Worm (Caenorhabditis elegans): ENCODE results near the gene C15C8.8.

C15C8.8 gene

ce11 chrV:12760913-12761312 is 8.6 kb upstream of the C15C8.8 start, which contains the start of gene F18E2.15:
TSS of gene F18E2.15 (minus strand) at chrV:12761013.
- TF ChIP-seq sma-3 (GFP tag; optimal IDR thresholded peaks at IDR 0.05) (no peak), Y55F3AM.14 (GFP tag; optimal IDR thresholded peaks at IDR 0.05) (no peak), sma-9 (GFP tag; optimal IDR thresholded peaks at IDR 0.05) (no peak), sma-9 (tag; optimal IDR thresholded peaks at IDR 0.05) (no peak), unc-55 (GFP tag; optimal IDR thresholded peaks at IDR 0.05) (no peak), unc-39 (tag; optimal IDR thresholded peaks at IDR 0.05) (no peak), lin-13 (GFP tag; optimal IDR thresholded peaks at IDR 0.05) (no peak), egl-27 (tag; optimal IDR thresholded peaks at IDR 0.05) (no peak), nhr-23 (tag; optimal IDR thresholded peaks at IDR 0.05) (no peak), nhr-237 (tag; optimal IDR thresholded peaks at IDR 0.05) (no peak), sem-4 (tag; optimal IDR thresholded peaks at IDR 0.05) (no peak), elt-3 (tag; optimal IDR thresholded peaks at IDR 0.05) (no peak), crh-2 (tag; optimal IDR thresholded peaks at IDR 0.05) (no peak), nhr-10 (tag; optimal IDR thresholded peaks at IDR 0.05) (no peak), lin-39 (tag; optimal IDR thresholded peaks at IDR 0.05) (no peak), nhr-77 (tag; optimal IDR thresholded peaks at IDR 0.05) (no peak), ztf-1 (GFP tag; conservative IDR thresholded peaks at IDR 0.05) (no peak), alr-1 (tag; optimal IDR thresholded peaks at IDR 0.05) (no peak)

DNA sequence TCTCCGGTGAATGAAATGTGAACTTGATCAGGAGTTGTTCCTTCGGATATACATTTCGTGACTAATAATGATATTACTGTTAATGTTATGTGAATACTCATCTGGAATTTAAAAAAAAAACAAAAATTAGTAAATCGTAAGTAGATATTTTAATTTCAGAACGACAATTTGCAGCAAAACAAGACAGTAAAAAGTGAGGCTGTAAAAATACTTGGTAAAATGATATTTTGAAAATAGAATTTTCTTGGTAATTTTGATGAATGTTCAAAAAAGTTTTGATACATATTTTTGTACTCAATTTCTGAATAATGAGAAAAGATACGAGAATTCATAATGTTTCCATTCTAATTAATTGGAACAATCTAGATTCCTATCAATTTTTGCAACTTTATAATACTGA is 7.4 kb upstream of the C15C8.8 start, which contains the start of gene papl-1:
papl-1 (minus strand) TSS at position 101 of the 400 bp plus-strand sequence.
- no peak for TF ChIP-seq snpc-4 (tag; optimal IDR thresholded peaks at IDR 0.05)
- no peak for TF ChIP-seq ztf-4 (tag; optimal IDR thresholded peaks at IDR 0.05)
- TF ChIP-seq nhr-25 (tag; optimal IDR thresholded peaks at IDR 0.05): no peak
- TF ChIP-seq unc-55 (GFP tag; optimal IDR thresholded peaks at IDR 0.05): no peak
- TF ChIP-seq nhr-12 (tag; optimal IDR thresholded peaks at IDR 0.05): no peak
- no peak for TF ChIP-seq dmd-4 (tag; optimal IDR thresholded peaks at IDR 0.05)
- TF ChIP-seq blmp-1 (tag; optimal IDR thresholded peaks at IDR 0.05; ENCODE audit: insufficient read depth): no peak
- no peak for TF ChIP-seq unc-39 (tag; optimal IDR thresholded peaks at IDR 0.05)
- no peak for TF ChIP-seq skn-1 (tag; optimal IDR thresholded peaks at IDR 0.05)
- TF ChIP-seq ama-1 (optimal IDR thresholded peaks at IDR 0.05): no peak
- TF ChIP-seq ztf-11 (tag; optimal IDR thresholded peaks at IDR 0.05): no peak
- no peak for TF ChIP-seq ceh-16 (tag; optimal IDR thresholded peaks at IDR 0.05)
- no peak for TF ChIP-seq aly-2 (tag; optimal IDR thresholded peaks at IDR 0.05)
- no peak for TF ChIP-seq lin-13 (GFP tag; optimal IDR thresholded peaks at IDR 0.05)

ce11 chrV:12754839-12755238 is 2.5 kb upstream of the C15C8.8 start, which contains the start of gene gpa-13:
TSS of gene gpa-13 (minus strand) at chrV:12754939.
- no peak for TF ChIP-seq nhr-10 (tag; optimal IDR thresholded peaks at IDR 0.05)
- no peak for TF ChIP-seq nhr-6 (tag; optimal IDR thresholded peaks at IDR 0.05)
- TF ChIP-seq lin-13 (GFP tag; optimal IDR thresholded peaks at IDR 0.05): no peak
- TF ChIP-seq alr-1 (tag; optimal IDR thresholded peaks at IDR 0.05): no peak
- no peak for TF ChIP-seq ama-1 (optimal IDR thresholded peaks at IDR 0.05)
- no peak for TF ChIP-seq Y55F3AM.14 (GFP tag; optimal IDR thresholded peaks at IDR 0.05)
- TF ChIP-seq nhr-11 (tag; optimal IDR thresholded peaks at IDR 0.05): no peak
- no peak for TF ChIP-seq nhr-25 (tag; optimal IDR thresholded peaks at IDR 0.05)
- no peak for TF ChIP-seq nhr-12 (tag; optimal IDR thresholded peaks at IDR 0.05)
- no peak for TF ChIP-seq zag-1 (tag; optimal IDR thresholded peaks at IDR 0.05)
- TF ChIP-seq elt-3 (tag; optimal IDR thresholded peaks at IDR 0.05): no peak
- TF ChIP-seq dmd-4 (tag; optimal IDR thresholded peaks at IDR 0.05): no peak
- no peak for TF ChIP-seq F13H6.1 (tag; optimal IDR thresholded peaks at IDR 0.05)
- no peak for TF ChIP-seq blmp-1 (tag; optimal IDR thresholded peaks at IDR 0.05; ENCODE audit: insufficient read depth)
- no peak for TF ChIP-seq peb-1 (tag; optimal IDR thresholded peaks at IDR 0.05)
- TF ChIP-seq sma-3 (GFP tag; optimal IDR thresholded peaks at IDR 0.05): no peak
- TF ChIP-seq nhr-237 (tag; optimal IDR thresholded peaks at IDR 0.05): no peak

- no peak for TF ChIP-seq snpc-4 (tag; optimal IDR thresholded peaks at IDR 0.05)
- no peak for TF ChIP-seq crh-2 (tag; optimal IDR thresholded peaks at IDR 0.05)
- no peak for TF ChIP-seq ztf-11 (tag; optimal IDR thresholded peaks at IDR 0.05)
- TF ChIP-seq nhr-77 (tag; optimal IDR thresholded peaks at IDR 0.05): no peak
- no peak for TF ChIP-seq egl-27 (tag; optimal IDR thresholded peaks at IDR 0.05)
- TF ChIP-seq zag-1 (tag; optimal IDR thresholded peaks at IDR 0.05): no peak
- TF ChIP-seq skn-1 (tag; optimal IDR thresholded peaks at IDR 0.05): no peak
Observed at ce11 chrV:12751495-12752050, 734 bp downstream of the C15C8.8 start, which contains the start of gene C15C8.6. TSS of gene C15C8.6 (minus strand) at chrV:12751545.

DNA sequence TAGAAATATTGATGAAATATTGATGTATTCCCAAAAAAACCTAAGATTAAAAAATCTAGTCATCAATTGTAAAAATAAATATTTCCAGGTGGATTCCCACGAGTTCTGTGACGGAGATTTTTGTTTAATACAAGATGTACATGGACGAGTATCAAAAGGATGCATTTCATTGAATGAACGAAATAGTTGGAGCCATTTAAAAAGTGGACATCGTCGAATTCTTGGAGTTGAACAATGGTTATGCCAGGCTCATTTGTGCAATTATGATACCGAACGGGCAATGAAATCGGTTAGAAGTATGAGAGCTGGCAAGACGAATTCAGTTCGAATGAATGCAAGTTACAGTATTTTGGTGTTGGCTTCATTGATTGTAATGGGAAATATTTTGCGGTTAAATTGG is 2.7 kb downstream of the C15C8.8 start:
- TF ChIP-seq unc-55 (GFP tag; optimal IDR thresholded peaks at IDR 0.05): no peak
- no peak for TF ChIP-seq ztf-1 (GFP tag; conservative IDR thresholded peaks at IDR 0.05)
- no peak for TF ChIP-seq zag-1 (tag; optimal IDR thresholded peaks at IDR 0.05)
- no peak for TF ChIP-seq lin-13 (GFP tag; optimal IDR thresholded peaks at IDR 0.05)
- no peak for TF ChIP-seq nhr-77 (tag; optimal IDR thresholded peaks at IDR 0.05)

Measured in whole organism, L2 larva.